Worm (Caenorhabditis elegans): ENCODE measurements around the gene fbxa-69.

Gene fbxa-69

DNA sequence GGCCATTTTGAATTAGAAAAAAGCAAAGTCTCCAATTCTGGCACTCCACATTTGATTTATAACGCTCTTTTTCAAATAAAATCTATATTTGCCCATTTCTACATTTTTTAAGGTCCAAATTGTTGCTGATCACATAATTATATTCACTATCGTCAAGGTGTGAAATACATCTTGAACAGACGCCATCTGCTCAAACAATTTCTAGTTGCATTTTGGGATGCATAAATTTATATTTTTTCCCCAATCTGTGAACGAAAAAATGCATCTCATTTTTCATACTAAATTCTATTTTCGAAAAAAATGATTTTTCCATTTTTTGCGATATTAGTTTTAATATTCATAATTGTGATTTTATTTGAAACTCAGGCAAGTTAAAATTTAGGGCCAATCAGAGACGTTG is 22.5 kb downstream of the fbxa-69 start, which contains the start of gene T26E4.7:
Gene T26E4.7, plus strand, starts transcription at position 301 of the 400 bp plus-strand sequence.
- TF ChIP-seq lin-35 (GFP tag; optimal IDR thresholded peaks at IDR 0.05) (no peak), ets-5 (GFP tag; IDR thresholded peaks at IDR 0.05) (no peak), mdl-1 (tag; optimal IDR thresholded peaks at IDR 0.05) (no peak), egl-27 (tag; optimal IDR thresholded peaks at IDR 0.05) (no peak), fkh-8 (tag; optimal IDR thresholded peaks at IDR 0.05) (no peak), nhr-237 (tag; optimal IDR thresholded peaks at IDR 0.05) (no peak), ztf-11 (tag; optimal IDR thresholded peaks at IDR 0.05) (no peak), lsy-2 (tag; optimal IDR thresholded peaks at IDR 0.05) (no peak), nhr-84 (tag; optimal IDR thresholded peaks at IDR 0.05) (no peak), blmp-1 (tag; optimal IDR thresholded peaks at IDR 0.05) (no peak), xbp-1 (tag; optimal IDR thresholded peaks at IDR 0.05) (no peak), ces-1 (GFP tag; optimal IDR thresholded peaks at IDR 0.05) (no peak), snpc-4 (tag; optimal IDR thresholded peaks at IDR 0.05) (no peak)

DNA sequence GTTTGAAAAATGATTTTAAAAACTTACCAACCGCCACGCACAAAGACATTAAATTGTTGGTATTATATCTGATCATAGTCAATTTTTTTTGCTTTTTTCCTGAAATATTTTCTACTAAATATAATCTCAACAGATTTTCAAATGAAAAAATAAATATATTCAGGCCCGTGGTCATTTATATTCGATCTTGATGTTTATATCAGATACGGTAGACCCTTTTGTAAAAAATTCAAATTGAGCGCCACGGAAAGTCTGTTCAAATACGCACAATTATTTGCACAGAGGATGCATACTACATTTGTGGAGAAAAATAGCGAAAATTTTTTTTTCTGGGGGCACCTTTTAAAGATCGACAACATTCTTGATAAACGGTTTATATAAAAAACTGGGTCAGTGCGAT is 23.4 kb downstream of the fbxa-69 start, which contains the start of gene T26E4.4:
Gene T26E4.4, minus strand, starts transcription at position 101 of the 400 bp plus-strand sequence.
- TF ChIP-seq unc-30 (tag; optimal IDR thresholded peaks at IDR 0.05) (no peak), fkh-10 (GFP tag; optimal IDR thresholded peaks at IDR 0.05) (no peak), aha-1 (tag; optimal IDR thresholded peaks at IDR 0.05) (no peak), sup-37 (GFP tag; optimal IDR thresholded peaks at IDR 0.05) (no peak), nhr-20 (tag; optimal IDR thresholded peaks at IDR 0.05) (no peak), ceh-82 (tag; optimal IDR thresholded peaks at IDR 0.05) (no peak), tbx-2 (tag; optimal IDR thresholded peaks at IDR 0.05) (no peak), pax-3 (tag; optimal IDR thresholded peaks at IDR 0.05) (no peak), irx-1 (tag; optimal IDR thresholded peaks at IDR 0.05) (no peak), dpl-1 (GFP tag; optimal IDR thresholded peaks at IDR 0.05) (no peak)

DNA sequence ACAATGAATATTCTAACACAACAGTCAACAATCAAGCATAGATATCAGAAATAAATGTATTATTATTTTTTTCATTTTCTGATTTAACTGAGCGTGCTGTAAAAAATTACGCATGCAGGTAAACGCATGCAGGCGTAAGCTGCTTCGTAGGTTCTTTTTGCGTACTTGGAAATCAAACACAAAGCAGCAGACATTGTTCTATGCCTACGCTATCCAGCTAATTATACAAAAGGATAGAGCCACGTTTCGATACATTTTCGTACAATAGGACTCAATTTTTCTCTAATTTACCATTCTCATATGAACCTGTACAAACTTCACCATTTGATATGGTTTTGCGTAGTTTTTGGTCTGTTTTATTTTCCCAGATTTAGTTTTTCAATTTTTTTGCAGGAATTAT is 33.3 kb downstream of the fbxa-69 start, which contains the start of gene T26E4.3:
Gene T26E4.3, plus strand, starts transcription at position 301 of the 400 bp plus-strand sequence.
- TF ChIP-seq nhr-11 (tag; optimal IDR thresholded peaks at IDR 0.05) (no peak), nhr-84 (tag; optimal IDR thresholded peaks at IDR 0.05) (no peak), tlp-1 (tag; optimal IDR thresholded peaks at IDR 0.05) (no peak), ceh-90 (tag; optimal IDR thresholded peaks at IDR 0.05) (no peak), hpl-2 (GFP tag; optimal IDR thresholded peaks at IDR 0.05) (no peak), aha-1 (tag; optimal IDR thresholded peaks at IDR 0.05) (no peak), skn-1 (tag; optimal IDR thresholded peaks at IDR 0.05) (no peak), lin-14 (GFP tag; optimal IDR thresholded peaks at IDR 0.05) (no peak), pqm-1 (tag; optimal IDR thresholded peaks at IDR 0.05) (no peak), nhr-47 (tag; optimal IDR thresholded peaks at IDR 0.05) (no peak), lin-15B (tag; optimal IDR thresholded peaks at IDR 0.05) (no peak), nhr-71 (tag; optimal IDR thresholded peaks at IDR 0.05) (no peak), ama-1 (optimal IDR thresholded peaks at IDR 0.05) (no peak), unc-86 (tag; optimal IDR thresholded peaks at IDR 0.05) (no peak), mep-1 (tag; optimal IDR thresholded peaks at IDR 0.05) (no peak), C04F5.9 (tag; optimal IDR thresholded peaks at IDR 0.05) (no peak), snu-23 (GFP tag; optimal IDR thresholded peaks at IDR 0.05) (no peak), elt-2 (tag; optimal IDR thresholded peaks at IDR 0.05) (no peak), irx-1 (tag; optimal IDR thresholded peaks at IDR 0.05) (no peak), ztf-4 (tag; optimal IDR thresholded peaks at IDR 0.05) (no peak)

DNA sequence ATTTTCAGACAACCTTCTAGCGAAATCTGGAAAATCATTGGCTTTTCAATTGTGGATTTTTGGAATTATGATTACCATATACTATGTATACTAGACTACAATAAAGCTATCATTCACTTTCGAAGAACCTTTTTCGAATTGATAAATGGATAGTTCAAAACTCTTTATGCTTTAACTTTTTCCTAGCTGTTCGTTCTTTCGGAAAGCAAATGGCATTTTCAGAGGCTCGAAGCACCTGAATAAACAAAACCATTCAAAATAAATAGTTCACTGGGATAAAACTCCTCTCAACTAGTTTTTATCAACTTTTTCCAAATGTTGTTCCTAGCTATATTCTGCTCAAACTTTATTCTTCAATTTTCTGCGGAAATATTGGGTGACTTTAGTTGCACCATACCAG is 34.7 kb downstream of the fbxa-69 start, which contains the start of gene T26E4.2:
Gene T26E4.2, plus strand, starts transcription at position 301 of the 400 bp plus-strand sequence.
- TF ChIP-seq fkh-10 (GFP tag; optimal IDR thresholded peaks at IDR 0.05) (no peak), mab-9 (GFP tag; IDR thresholded peaks at IDR 0.05) (no peak), elt-3 (tag; optimal IDR thresholded peaks at IDR 0.05) (no peak), mep-1 (tag; optimal IDR thresholded peaks at IDR 0.05) (no peak), sptf-1 (tag; optimal IDR thresholded peaks at IDR 0.05) (no peak)

All from whole organism, L1 larva.